Fruit fly (Drosophila melanogaster) whole organism, embryonic: Measurements from ENCODE around the gene aos.
A peak's percentile ranks its signal among the peaks of the same experiment; 100 is the strongest.

Source experiments
- Adf1 ChIP-seq: fragments of 200-800 bp; sonication (Bioruptor generic); IDR thresholded peaks from 2 replicates; pipeline ENCODE4 v1.3.6; 2022; ENCODE audit warnings: missing biosample characterization, missing genetic modification characterization
- Awh ChIP-seq: fragments of 200-800 bp; sonication (Bioruptor generic); IDR thresholded peaks from 2 replicates; pipeline ENCODE4, ENCODE4 v1.3.6; 2022; ENCODE audit warnings: missing biosample characterization, missing genetic modification characterization
- B-H1 ChIP-seq: fragments of 200-800 bp; sonication (Bioruptor generic); IDR thresholded peaks from 3 replicates; pipeline ENCODE4 v1.3.6; 2022; ENCODE audit warnings: missing biosample characterization, missing genetic modification characterization
- Blimp-1 ChIP-seq: fragments of 200-800 bp; sonication (Bioruptor generic); optimal IDR thresholded peaks from 3 replicates; lab custom pipeline; 2018; ENCODE audit warnings: missing biosample characterization, missing genetic modification characterization, mild to moderate bottlenecking, moderate library complexity, missing genetic modification reagents
- CG10267 ChIP-seq: fragments of 200-800 bp; sonication (Bioruptor generic); optimal IDR thresholded peaks from 2 replicates; lab custom pipeline; 2018; ENCODE audit warnings: missing biosample characterization, mild to moderate bottlenecking, missing genetic modification characterization, moderate library complexity
- CG11093 ChIP-seq: fragments of 200-800 bp; sonication (Bioruptor generic); IDR thresholded peaks from 3 replicates; pipeline ENCODE4 v1.3.6; 2022; ENCODE audit warnings: missing biosample characterization, missing genetic modification characterization
- CG11398 ChIP-seq: fragments of 200-800 bp; sonication (Bioruptor generic); optimal IDR thresholded peaks from 2 replicates; lab custom pipeline; 2016; ENCODE audit warnings: missing biosample characterization, missing genetic modification characterization
- CG11456 ChIP-seq: fragments of 200-800 bp; sonication (Bioruptor generic); IDR thresholded peaks from 3 replicates; pipeline ENCODE4 v1.3.6; 2022; ENCODE audit warnings: missing biosample characterization, missing genetic modification characterization
- CG12659 ChIP-seq: fragments of 200-800 bp; sonication (Bioruptor generic); optimal IDR thresholded peaks from 3 replicates; lab custom pipeline; 2017; ENCODE audit warnings: mild to moderate bottlenecking, missing biosample characterization, missing genetic modification reagents, missing genetic modification characterization
- CG13287 ChIP-seq: fragments of 200-800 bp; sonication (Bioruptor generic); IDR thresholded peaks from 2 replicates; pipeline ENCODE4 v1.3.6; 2022; ENCODE audit warnings: missing biosample characterization, missing genetic modification characterization; ENCODE audit not compliant: partially characterized antibody
- CG13894 ChIP-seq: fragments of 200-800 bp; sonication (Bioruptor generic); optimal IDR thresholded peaks from 3 replicates; lab custom pipeline; 2018; ENCODE audit warnings: missing biosample characterization, mild to moderate bottlenecking, missing genetic modification characterization, moderate library complexity
- CG15696 ChIP-seq: fragments of 200-800 bp; sonication (Bioruptor generic); optimal IDR thresholded peaks from 2 replicates; lab custom pipeline; 2019; ENCODE audit warnings: missing biosample characterization, mild to moderate bottlenecking, missing genetic modification characterization, moderate library complexity
- CG1602 ChIP-seq: fragments of 200-800 bp; sonication (Bioruptor generic); optimal IDR thresholded peaks from 3 replicates; lab custom pipeline; 2016; ENCODE audit warnings: missing biosample characterization, missing genetic modification characterization
- CG1603 ChIP-seq: fragments of 200-800 bp; sonication (Bioruptor generic); optimal IDR thresholded peaks from 2 replicates; lab custom pipeline; 2019; ENCODE audit warnings: missing biosample characterization, mild to moderate bottlenecking, missing genetic modification characterization, moderate library complexity
- CG16813 ChIP-seq: fragments of 200-800 bp; sonication (Bioruptor generic); IDR thresholded peaks from 3 replicates; pipeline ENCODE4 v1.3.6; 2022; ENCODE audit warnings: missing biosample characterization, missing genetic modification characterization; ENCODE audit not compliant: partially characterized antibody
- CG16863 ChIP-seq: fragments of 200-800 bp; sonication (Bioruptor generic); optimal IDR thresholded peaks from 3 replicates; lab custom pipeline; 2016; ENCODE audit warnings: missing biosample characterization, missing genetic modification characterization
- CG17186 ChIP-seq: fragments of 200-800 bp; sonication (Bioruptor generic); optimal IDR thresholded peaks from 3 replicates; lab custom pipeline; 2017; ENCODE audit warnings: missing biosample characterization, missing genetic modification reagents, missing genetic modification characterization
- CG18476 ChIP-seq: fragments of 200-800 bp; sonication (Bioruptor generic); optimal IDR thresholded peaks from 2 replicates; lab custom pipeline; 2016; ENCODE audit warnings: missing biosample characterization, mild to moderate bottlenecking, missing genetic modification characterization
- CG3407 ChIP-seq: fragments of 200-800 bp; sonication (Bioruptor generic); optimal IDR thresholded peaks from 2 replicates; lab custom pipeline; 2018; ENCODE audit warnings: missing biosample characterization, mild to moderate bottlenecking, missing genetic modification characterization
- CG7271 ChIP-seq: fragments of 200-800 bp; sonication (Bioruptor generic); optimal IDR thresholded peaks from 2 replicates; lab custom pipeline; 2018; ENCODE audit warnings: missing biosample characterization, mild to moderate bottlenecking, missing genetic modification characterization, moderate library complexity
- CG7372 ChIP-seq: fragments of 200-800 bp; sonication (Bioruptor generic); IDR thresholded peaks from 2 replicates; pipeline ENCODE4 v1.3.6; 2022; ENCODE audit warnings: missing biosample characterization, missing genetic modification characterization
- CG7839 ChIP-seq: fragments of 200-800 bp; sonication (Bioruptor generic); optimal IDR thresholded peaks from 3 replicates; lab custom pipeline; 2018; ENCODE audit warnings: missing biosample characterization, mild to moderate bottlenecking, missing genetic modification characterization, moderate library complexity
- CG8281 ChIP-seq: fragments of 200-800 bp; sonication (Bioruptor generic); optimal IDR thresholded peaks from 2 replicates; lab custom pipeline; 2018; ENCODE audit warnings: missing biosample characterization, mild to moderate bottlenecking, missing genetic modification characterization, moderate library complexity
- CG8765 ChIP-seq: fragments of 200-800 bp; sonication (Bioruptor generic); IDR thresholded peaks from 2 replicates; pipeline ENCODE4 v1.3.6; 2022; ENCODE audit warnings: missing biosample characterization, missing genetic modification characterization
- Elba2 ChIP-seq: fragments of 200-800 bp; sonication (Bioruptor generic); optimal IDR thresholded peaks from 3 replicates; lab custom pipeline; 2016; ENCODE audit warnings: missing biosample characterization, missing genetic modification characterization
- Fer3 ChIP-seq: fragments of 200-800 bp; sonication (Bioruptor generic); optimal IDR thresholded peaks from 2 replicates; lab custom pipeline; 2018; ENCODE audit warnings: missing biosample characterization, mild to moderate bottlenecking, missing genetic modification characterization, moderate library complexity
- Gsc ChIP-seq: fragments of 200-800 bp; sonication (Bioruptor generic); IDR thresholded peaks from 2 replicates; pipeline ENCODE4 v1.3.6; 2022; ENCODE audit warnings: missing biosample characterization, missing genetic modification characterization
- Oaz ChIP-seq: fragments of 200-800 bp; sonication (Bioruptor generic); IDR thresholded peaks from 2 replicates; pipeline ENCODE4 v1.3.6; 2022; ENCODE audit warnings: missing biosample characterization, missing genetic modification characterization
- TFAM ChIP-seq: fragments of 200-800 bp; sonication (Bioruptor generic); optimal IDR thresholded peaks from 2 replicates; lab custom pipeline; 2017; ENCODE audit warnings: missing biosample characterization, missing genetic modification characterization, inconsistent platforms
- Xrp1 ChIP-seq: fragments of 200-800 bp; sonication (Bioruptor generic); IDR thresholded peaks from 2 replicates; pipeline ENCODE4 v1.3.6; 2022; ENCODE audit warnings: missing biosample characterization, missing genetic modification characterization
- chm ChIP-seq: fragments of 200-800 bp; sonication (Bioruptor generic); IDR thresholded peaks from 2 replicates; pipeline ENCODE4 v1.3.6; 2022; ENCODE audit warnings: missing biosample characterization, missing genetic modification characterization
- corto ChIP-seq: fragments of 200-800 bp; sonication (Bioruptor generic); optimal IDR thresholded peaks from 2 replicates; lab custom pipeline; 2016; ENCODE audit warnings: missing biosample characterization, mild to moderate bottlenecking, missing genetic modification characterization, moderate library complexity
- dysf ChIP-seq: fragments of 200-800 bp; sonication (Bioruptor generic); IDR thresholded peaks from 3 replicates; pipeline ENCODE4 v1.3.6; 2022; ENCODE audit warnings: missing biosample characterization, missing genetic modification characterization
- emc ChIP-seq: fragments of 200-800 bp; sonication (Bioruptor generic); optimal IDR thresholded peaks from 2 replicates; lab custom pipeline; 2016; ENCODE audit warnings: missing biosample characterization, missing genetic modification characterization
- fd96Cb ChIP-seq: fragments of 200-800 bp; sonication (Bioruptor generic); optimal IDR thresholded peaks from 2 replicates; lab custom pipeline; 2018; ENCODE audit warnings: missing biosample characterization, mild to moderate bottlenecking, missing genetic modification characterization, moderate library complexity
- gce ChIP-seq: fragments of 200-800 bp; sonication (Bioruptor generic); IDR thresholded peaks from 3 replicates; pipeline ENCODE4 v1.3.6; 2022; ENCODE audit warnings: missing biosample characterization, missing genetic modification characterization
- gfzf ChIP-seq: fragments of 200-800 bp; sonication (Bioruptor generic); optimal IDR thresholded peaks from 2 replicates; lab custom pipeline; 2016; ENCODE audit warnings: missing biosample characterization, mild to moderate bottlenecking, missing genetic modification characterization, moderate library complexity
- grau ChIP-seq: fragments of 200-800 bp; optimal IDR thresholded peaks from 3 replicates; lab custom pipeline; 2019; ENCODE audit warnings: missing biosample characterization, mild to moderate bottlenecking, missing genetic modification characterization, moderate library complexity
- h ChIP-seq: fragments of >200 bp; optimal IDR thresholded peaks from 2 replicates; lab custom pipeline; 2017
- maf-S ChIP-seq: fragments of 200-800 bp; sonication (Bioruptor generic); optimal IDR thresholded peaks from 2 replicates; lab custom pipeline; 2016; ENCODE audit warnings: missing biosample characterization, missing genetic modification characterization
- peb ChIP-seq: fragments of 200-800 bp; sonication (Bioruptor generic); IDR thresholded peaks from 2 replicates; pipeline ENCODE4 v1.3.6; 2022; ENCODE audit warnings: missing biosample characterization, missing genetic modification characterization
- pho ChIP-seq: fragments of 200-800 bp; sonication (Bioruptor generic); optimal IDR thresholded peaks from 2 replicates; lab custom pipeline; 2016; ENCODE audit warnings: missing biosample characterization, missing genetic modification characterization
- pros ChIP-seq: fragments of 200-800 bp; sonication (Bioruptor generic); optimal IDR thresholded peaks from 3 replicates; lab custom pipeline; 2019; ENCODE audit warnings: missing biosample characterization, mild to moderate bottlenecking, missing genetic modification characterization, moderate library complexity
- run ChIP-seq: fragments of 200-800 bp; sonication (Bioruptor generic); optimal IDR thresholded peaks from 3 replicates; lab custom pipeline; 2018; ENCODE audit warnings: missing biosample characterization, mild to moderate bottlenecking, missing genetic modification characterization
- scrt ChIP-seq: fragments of 200-800 bp; sonication (Bioruptor generic); optimal IDR thresholded peaks from 2 replicates; lab custom pipeline; 2018; ENCODE audit warnings: missing biosample characterization, mild to moderate bottlenecking, missing genetic modification characterization, moderate library complexity
- stwl ChIP-seq: fragments of 200-800 bp; sonication (Bioruptor generic); optimal IDR thresholded peaks from 3 replicates; lab custom pipeline; 2018; ENCODE audit warnings: missing biosample characterization, mild to moderate bottlenecking, missing genetic modification characterization, moderate library complexity
- tap ChIP-seq: fragments of 200-800 bp; optimal IDR thresholded peaks from 3 replicates; lab custom pipeline; 2019; ENCODE audit warnings: missing biosample characterization, mild to moderate bottlenecking, missing genetic modification characterization, moderate library complexity
- ttk ChIP-seq: fragments of 200-800 bp; sonication (Bioruptor generic); IDR thresholded peaks from 2 replicates; pipeline ENCODE4 v2.1.2; 2022; ENCODE audit warnings: missing biosample characterization, missing genetic modification characterization
- vfl ChIP-seq: fragments of 200-800 bp; sonication (Bioruptor generic); optimal IDR thresholded peaks from 2 replicates; lab custom pipeline; 2016; ENCODE audit warnings: missing biosample characterization, missing genetic modification characterization

The aos gene

dm6 chr3L:16480408-16481193 is 2.8 kb downstream of the aos start (continued):
- TF ChIP-seq gce, result peak; percentile 96
- TF ChIP-seq fd96Cb (tag; lab: Kevin White, UChicago), result peak; percentile 99
- peak; percentile 96 for TF ChIP-seq grau (tag; lab: Kevin White, UChicago)
- peak; percentile 97 for TF ChIP-seq ttk
- TF ChIP-seq h (lab: Kevin White, UChicago), result no peak
- TF ChIP-seq gfzf, result peak; percentile 24
- peak; percentile 77 for TF ChIP-seq stwl (tag; lab: Kevin White, UChicago)
- TF ChIP-seq CG16863 (GFP tag; lab: Kevin White, UChicago), result peak; percentile 97
- TF ChIP-seq CG18476 (GFP tag; lab: Kevin White, UChicago), result peak; percentile 90
- TF ChIP-seq corto (GFP tag; lab: Kevin White, UChicago), result no peak
- peak; percentile 92 for TF ChIP-seq CG11456 (GFP tag; lab: Robert Waterston, UW)
- TF ChIP-seq B-H1 (GFP tag; lab: Robert Waterston, UW), result peak; percentile 94
- TF ChIP-seq CG11093 (GFP tag; lab: Robert Waterston, UW), result peak; percentile 95
- peak; percentile 93 for TF ChIP-seq Gsc
- peak; percentile 66 for TF ChIP-seq Adf1
- TF ChIP-seq CG10267 (tag; lab: Kevin White, UChicago), result peak; percentile 94
- TF ChIP-seq CG13894, result peak; percentile 67
- peak; percentile 93 for TF ChIP-seq Oaz (GFP tag; lab: Robert Waterston, UW)
- TF ChIP-seq Xrp1 (GFP tag; lab: Robert Waterston, UW), result peak; percentile 99
- TF ChIP-seq Awh (GFP tag; lab: Robert Waterston, UW), result peak; percentile 98
- peak; percentile 98 for TF ChIP-seq Blimp-1 (GFP tag; lab: Kevin White, UChicago)
- TF ChIP-seq CG7372 (GFP tag; lab: Robert Waterston, UW), result peak; percentile 95
- peak; percentile 96 for TF ChIP-seq CG3407 (GFP tag; lab: Kevin White, UChicago)
- TF ChIP-seq emc, result peak; percentile 91
- no peak for TF ChIP-seq CG16813 (GFP tag; lab: Robert Waterston, UW)
- peak; percentile 94 for TF ChIP-seq CG15696
- peak; percentile 98 for TF ChIP-seq CG1603 (tag; lab: Kevin White, UChicago)
- TF ChIP-seq pho (GFP tag; lab: Kevin White, UChicago), result peak; percentile 92
- TF ChIP-seq CG8765 (GFP tag; lab: Robert Waterston, UW), result peak; percentile 91
- TF ChIP-seq Elba2, result peak; percentile 75
- peak; percentile 93 for TF ChIP-seq maf-S (GFP tag; lab: Kevin White, UChicago)
- peak; percentile 92 for TF ChIP-seq run (tag; lab: Kevin White, UChicago)
- peak; percentile 90 for TF ChIP-seq scrt (GFP tag; lab: Kevin White, UChicago)
- peak; percentile 86 for TF ChIP-seq CG8281
- TF ChIP-seq Fer3, result peak; percentile 92
- TF ChIP-seq TFAM, result peak; percentile 91
- TF ChIP-seq dysf (GFP tag; lab: Robert Waterston, UW), result peak; percentile 97
- TF ChIP-seq tap, result peak; percentile 98
- TF ChIP-seq pros (GFP tag; lab: Kevin White, UChicago), result peak; percentile 62
- TF ChIP-seq CG13287, result no peak
- TF ChIP-seq CG12659 (GFP tag; lab: Kevin White, UChicago), result peak; percentile 97
- TF ChIP-seq CG7271 (tag; lab: Kevin White, UChicago), result peak; percentile 75
- TF ChIP-seq CG7839, result peak; percentile 98
- peak; percentile 94 for TF ChIP-seq CG11398
- TF ChIP-seq CG1602 (GFP tag; lab: Kevin White, UChicago), result peak; percentile 97
- peak; percentile 98 for TF ChIP-seq chm (GFP tag; lab: Robert Waterston, UW)
- peak; percentile 93 for TF ChIP-seq CG17186 (GFP tag; lab: Kevin White, UChicago)
- TF ChIP-seq peb (GFP tag; lab: Robert Waterston, UW), result peak; percentile 94
- TF ChIP-seq vfl (GFP tag; lab: Kevin White, UChicago), result peak; percentile 81
